Worm (Caenorhabditis elegans) whole organism, L4/young adult: ENCODE results near the gene ztf-17.

Experiments
- W03F9.2 ChIP-seq: fragments of 150-350 bp; optimal IDR thresholded peaks from 2 replicates; lab custom pipeline; 2014; ENCODE audit warnings: missing biosample characterization, missing genetic modification characterization
- dao-5 ChIP-seq: sonication (generic microtip); optimal IDR thresholded peaks from 2 replicates; lab custom pipeline; 2016; ENCODE audit warnings: missing genotype, missing genetic modification characterization, moderate library complexity, missing compliant biosample characterization

DNA sequence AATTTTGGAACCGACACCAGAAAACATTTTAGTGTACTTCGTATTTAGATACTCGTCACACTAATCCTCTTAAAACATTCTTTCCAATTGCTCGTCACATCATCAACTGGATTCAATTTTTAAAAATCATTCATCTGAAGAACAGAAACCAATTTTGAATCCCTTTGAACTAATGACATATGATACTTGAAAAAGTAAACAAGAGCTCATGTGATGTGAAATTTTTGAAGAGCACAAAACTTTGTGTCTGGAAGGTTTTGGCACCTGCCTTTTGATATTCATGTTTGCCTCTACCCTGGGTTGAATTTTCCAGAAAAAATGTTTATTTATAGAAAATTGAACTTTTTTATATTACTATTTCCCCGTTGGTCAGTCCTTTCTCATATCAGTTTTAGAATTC lies 18.8 kb upstream of the ztf-17 start:
- TF ChIP-seq W03F9.2 (tag; lab: Kevin White, UChicago): peak; percentile 16
- TF ChIP-seq dao-5 (tag; lab: Kevin White, UChicago): no peak
